Fruit fly (Drosophila melanogaster) ovary, adult (tissue): ENCODE results near the gene CG15172.

ENCODE experiments used
- CG17801 ChIP-seq: fragments of 200-800 bp; optimal IDR thresholded peaks from 2 replicates; lab custom pipeline; 2019; ENCODE audit warnings: missing biosample characterization, mild to moderate bottlenecking, missing genetic modification characterization, moderate library complexity; ENCODE audit not compliant: partially characterized antibody

The CG15172 gene

DNA sequence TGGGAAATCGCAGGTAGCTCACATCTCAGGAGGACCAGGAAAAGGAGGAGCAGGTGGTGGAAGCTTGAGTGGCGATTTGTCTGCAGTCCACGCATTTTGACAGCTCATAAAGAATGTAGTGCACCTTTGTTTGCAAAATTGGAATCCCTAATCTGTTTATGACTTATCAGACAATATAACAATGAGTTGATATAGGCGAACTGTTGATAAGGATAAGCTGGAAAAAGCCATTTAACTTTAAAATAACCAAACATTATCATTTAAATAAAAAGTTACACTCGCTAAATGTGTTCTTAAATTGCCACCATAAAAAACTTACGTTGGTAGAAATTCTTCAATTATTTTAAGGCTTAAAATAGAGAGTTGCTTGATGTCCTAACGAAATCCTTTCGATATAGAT lies 32.1 kb upstream of the CG15172 start, which contains the start of gene CG15170:
Gene CG15170, minus strand, starts transcription at position 101 of the 400 bp plus-strand sequence.
- no peak for TF ChIP-seq CG17801 (GFP tag; lab: Kevin White, UChicago)

DNA sequence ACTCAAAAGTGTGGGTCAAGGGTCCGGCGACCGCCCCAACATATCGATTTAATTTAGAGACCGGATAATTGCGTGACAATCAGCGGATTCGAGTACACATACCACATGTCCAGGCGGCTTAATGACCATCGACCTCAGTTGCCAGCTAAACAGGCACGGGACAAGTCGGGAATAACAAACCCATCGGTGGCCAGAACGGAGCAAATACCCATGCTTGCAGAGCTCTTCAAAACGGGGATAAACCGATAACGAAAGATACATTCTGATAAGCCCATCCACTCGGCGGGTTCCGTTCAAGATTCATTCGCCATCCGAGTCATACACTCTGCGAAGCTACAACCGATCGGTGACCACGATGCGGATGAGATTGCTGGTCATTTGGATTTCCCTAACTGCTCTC lies 31.5 kb upstream of the CG15172 start, which contains the start of gene CG15169:
Gene CG15169, plus strand, starts transcription at position 301 of the 400 bp plus-strand sequence.
- TF ChIP-seq CG17801 (GFP tag; lab: Kevin White, UChicago): no peak

DNA sequence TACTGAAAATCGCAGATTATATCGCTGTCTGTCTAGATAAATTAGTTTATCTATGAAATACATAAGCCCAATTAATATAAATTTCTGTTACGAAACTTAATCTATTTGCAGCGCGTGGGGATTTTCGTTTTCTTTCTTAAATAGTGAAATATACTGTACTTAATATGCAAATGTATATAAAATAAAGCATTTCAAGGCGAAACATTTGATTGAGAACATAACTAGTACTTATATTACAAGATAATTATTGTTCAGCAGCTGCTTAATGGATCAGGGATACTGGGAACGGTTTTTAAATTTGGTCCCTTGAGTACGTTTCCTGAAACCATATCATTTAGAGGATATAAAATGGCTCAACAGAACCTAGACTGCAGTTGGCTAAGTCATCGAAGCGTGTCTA lies 30.0 kb upstream of the CG15172 start, which contains the start of gene CG46465:
Gene CG46465, plus strand, starts transcription at position 301 of the 400 bp plus-strand sequence.
- no peak for TF ChIP-seq CG17801 (GFP tag; lab: Kevin White, UChicago)

DNA sequence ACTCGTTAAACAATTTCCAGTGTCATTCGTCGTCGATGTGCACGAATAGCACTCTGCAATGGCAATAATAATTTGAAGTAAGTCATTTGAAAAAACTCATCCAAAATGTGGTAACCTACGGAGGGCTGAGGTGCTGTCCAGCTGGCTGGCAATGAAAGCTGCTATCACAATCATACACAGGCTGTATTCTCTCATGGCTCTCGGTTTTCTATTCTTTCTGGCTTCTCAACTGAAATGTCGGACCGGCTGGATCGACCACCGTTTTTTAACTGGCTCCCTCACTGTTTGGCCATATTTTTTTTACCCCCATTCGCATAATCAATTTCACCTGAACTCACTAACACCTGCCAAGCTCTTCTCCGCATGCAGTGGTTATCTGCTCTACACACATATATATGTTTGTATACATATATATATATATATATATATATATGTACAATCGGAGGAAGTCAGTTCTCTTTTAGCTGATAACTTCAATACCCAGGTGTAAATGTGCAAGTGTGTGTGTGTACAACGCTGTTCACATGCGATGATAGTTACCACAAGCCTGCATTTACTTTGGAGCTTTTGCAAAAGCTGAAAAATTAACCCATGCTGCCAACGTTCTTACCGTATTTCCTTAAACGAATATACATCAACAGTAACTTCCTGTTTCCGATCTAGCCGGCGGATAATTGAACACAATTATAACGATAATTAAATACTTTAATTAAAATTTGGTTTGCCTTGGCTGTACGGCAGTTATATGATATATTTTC lies 26.4 kb upstream of the CG15172 start, which contains the start of gene CG10650:
Gene CG10650, minus strand, starts transcription at position 275 of the 758 bp plus-strand sequence.
- no peak for TF ChIP-seq CG17801 (GFP tag; lab: Kevin White, UChicago)

DNA sequence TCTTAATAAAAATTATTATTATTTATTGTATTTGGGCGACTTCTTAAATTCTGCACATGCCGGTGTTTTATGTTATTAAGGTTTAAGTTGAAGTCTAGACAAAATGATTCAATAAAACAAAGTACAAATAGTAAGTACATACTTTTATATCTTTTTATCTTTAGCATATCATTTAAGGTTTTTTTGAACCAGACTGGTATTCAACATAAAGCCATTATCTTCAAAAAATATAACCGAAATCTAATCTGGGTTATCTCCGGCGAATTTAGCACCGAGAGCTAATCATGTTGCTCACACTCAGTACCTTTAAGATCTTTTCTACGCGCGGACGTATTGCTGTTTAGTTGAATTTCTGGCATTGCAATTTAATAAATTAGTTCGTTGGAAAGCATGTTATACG lies 25.1 kb upstream of the CG15172 start, which contains the start of gene CG31792:
Gene CG31792, plus strand, starts transcription at position 301 of the 400 bp plus-strand sequence.
- no peak for TF ChIP-seq CG17801 (GFP tag; lab: Kevin White, UChicago)

DNA sequence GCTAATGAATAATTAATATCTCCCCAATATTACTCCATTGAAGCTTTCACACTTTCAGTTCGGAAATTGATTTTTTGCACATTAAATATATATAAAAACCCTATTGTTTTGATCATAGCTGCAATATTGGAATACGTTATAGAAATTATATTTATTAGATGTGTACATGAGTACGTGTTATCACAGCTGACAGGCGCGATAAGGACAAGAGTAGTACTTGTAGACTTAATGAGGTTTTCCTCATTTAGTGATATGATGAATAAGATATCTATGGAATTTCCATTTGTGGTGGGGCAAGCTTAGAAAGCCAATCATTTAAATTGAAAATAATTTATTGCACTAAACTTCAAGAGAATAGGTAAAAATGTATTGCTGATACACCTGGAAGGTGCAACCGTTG lies 19.7 kb upstream of the CG15172 start:
- no peak for TF ChIP-seq CG17801 (GFP tag; lab: Kevin White, UChicago)

DNA sequence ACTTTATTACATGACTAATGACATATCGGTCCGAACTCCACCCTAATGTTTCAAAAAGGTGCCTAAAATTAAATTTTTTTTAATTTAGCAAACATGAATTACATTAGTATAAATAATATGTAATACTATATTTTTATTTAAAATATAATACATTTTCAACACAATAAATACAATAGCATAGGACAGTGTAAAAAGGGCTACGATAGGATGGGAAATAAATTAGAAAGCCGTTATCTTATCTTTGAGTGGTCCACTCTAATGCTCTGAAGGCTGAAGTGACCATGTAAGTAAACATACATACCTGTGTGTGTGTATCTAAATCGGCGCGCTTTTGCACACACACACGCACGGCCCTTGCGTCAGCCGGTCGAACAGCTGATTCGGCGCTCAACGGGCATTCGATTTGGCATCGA lies 19.3 kb upstream of the CG15172 start, which contains the start of gene CG31793:
Gene CG31793, plus strand, starts transcription at position 409 of the 413 bp plus-strand sequence.
- TF ChIP-seq CG17801 (GFP tag; lab: Kevin White, UChicago): peak; percentile 73

DNA sequence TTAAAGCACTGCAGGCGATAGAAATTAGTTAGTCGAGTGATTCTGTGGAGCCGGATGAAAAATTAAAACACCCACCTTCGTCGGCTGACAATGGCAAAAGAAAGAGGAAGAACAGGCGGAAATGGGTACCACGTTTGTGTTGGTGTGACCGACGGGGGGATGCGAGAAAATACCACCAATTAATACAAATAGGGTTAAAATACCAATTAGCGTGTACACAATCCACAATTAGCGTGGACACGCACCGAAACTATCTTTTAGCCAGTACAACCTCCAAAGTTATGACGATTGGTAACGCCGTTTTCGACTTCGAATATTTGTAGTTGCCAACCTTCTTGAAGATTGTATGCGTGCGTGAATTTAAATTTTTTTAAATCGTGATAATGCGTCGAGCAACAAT lies 13.1 kb upstream of the CG15172 start, which contains the start of gene RpL30:
Gene RpL30, minus strand, starts transcription at position 177 of the 400 bp plus-strand sequence.
- peak; percentile 85 for TF ChIP-seq CG17801 (GFP tag; lab: Kevin White, UChicago)

DNA sequence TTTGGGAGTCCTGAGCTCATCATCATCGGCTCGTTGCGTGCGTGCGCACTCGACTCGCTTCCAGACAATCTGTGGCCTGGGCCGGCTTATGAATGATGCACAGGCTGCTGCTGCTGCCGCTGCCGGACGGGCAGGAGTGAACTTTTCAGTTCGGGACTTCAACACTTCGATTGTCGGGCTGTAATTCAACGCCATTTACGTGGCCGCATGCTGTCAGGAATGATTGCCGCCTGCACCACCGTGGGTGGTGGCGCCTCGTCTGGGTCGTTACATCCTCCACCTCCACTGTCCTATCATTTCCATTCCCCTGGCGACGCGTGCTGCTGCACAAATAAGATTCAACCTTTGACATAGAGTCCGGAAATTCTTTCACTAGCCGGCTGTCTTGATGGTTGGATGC lies 12.2 kb upstream of the CG15172 start:
- TF ChIP-seq CG17801 (GFP tag; lab: Kevin White, UChicago): no peak

DNA sequence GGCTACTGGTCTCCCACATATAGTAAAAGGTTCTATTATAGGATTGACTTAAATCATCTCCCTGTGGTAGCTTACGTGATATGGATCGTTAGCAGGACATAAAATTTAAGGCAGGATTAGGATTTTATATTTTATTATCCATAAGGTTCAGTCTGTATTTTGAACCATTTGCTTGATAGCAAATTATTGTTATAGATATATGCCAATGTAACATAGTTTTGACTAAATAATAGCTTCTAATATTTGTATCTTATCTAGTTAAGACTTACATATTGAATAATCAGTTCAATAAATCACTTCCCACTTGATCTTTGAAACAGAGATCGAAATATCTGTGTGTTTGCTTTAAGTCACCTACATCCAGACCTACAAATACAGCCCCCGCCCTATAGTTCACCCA lies 11.7 kb upstream of the CG15172 start, which contains the start of gene robl37BC:
Gene robl37BC, plus strand, starts transcription at position 301 of the 400 bp plus-strand sequence.
- TF ChIP-seq CG17801 (GFP tag; lab: Kevin White, UChicago): no peak

DNA sequence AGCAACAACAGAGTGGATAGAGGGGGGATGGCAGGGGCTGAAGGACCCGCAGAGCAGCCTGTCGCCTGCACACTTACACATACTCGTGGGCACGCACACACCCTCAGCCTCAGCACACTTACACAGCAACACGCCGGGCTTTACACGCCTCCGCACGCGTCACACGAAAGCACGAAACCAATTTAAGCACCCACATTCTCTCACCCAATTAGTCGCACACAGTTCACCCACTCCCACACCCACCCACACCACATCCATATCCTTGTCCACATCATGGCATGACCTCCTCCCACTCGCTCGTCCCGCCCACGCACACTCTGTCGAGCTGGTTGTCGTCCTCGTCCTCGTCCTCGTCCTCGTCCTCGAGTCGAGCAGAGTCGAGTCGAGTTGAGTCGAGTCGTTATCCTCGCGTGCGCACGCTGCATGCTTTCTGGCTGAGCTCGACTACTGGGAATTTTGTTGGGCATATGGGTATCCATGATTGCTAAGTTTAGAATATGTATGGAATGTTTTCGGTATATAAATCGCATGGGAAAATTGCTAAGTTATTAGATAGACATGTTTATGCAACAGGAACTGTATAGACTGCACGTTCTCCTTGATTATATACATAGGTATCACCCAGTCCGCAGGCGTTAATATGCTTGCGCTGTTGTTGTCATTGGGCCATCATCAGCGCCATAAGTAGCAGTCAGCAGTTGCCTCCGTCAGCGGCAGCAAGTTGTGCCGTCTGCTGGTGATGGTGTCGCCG lies 10.1 kb upstream of the CG15172 start:
- TF ChIP-seq CG17801 (GFP tag; lab: Kevin White, UChicago): no peak

DNA sequence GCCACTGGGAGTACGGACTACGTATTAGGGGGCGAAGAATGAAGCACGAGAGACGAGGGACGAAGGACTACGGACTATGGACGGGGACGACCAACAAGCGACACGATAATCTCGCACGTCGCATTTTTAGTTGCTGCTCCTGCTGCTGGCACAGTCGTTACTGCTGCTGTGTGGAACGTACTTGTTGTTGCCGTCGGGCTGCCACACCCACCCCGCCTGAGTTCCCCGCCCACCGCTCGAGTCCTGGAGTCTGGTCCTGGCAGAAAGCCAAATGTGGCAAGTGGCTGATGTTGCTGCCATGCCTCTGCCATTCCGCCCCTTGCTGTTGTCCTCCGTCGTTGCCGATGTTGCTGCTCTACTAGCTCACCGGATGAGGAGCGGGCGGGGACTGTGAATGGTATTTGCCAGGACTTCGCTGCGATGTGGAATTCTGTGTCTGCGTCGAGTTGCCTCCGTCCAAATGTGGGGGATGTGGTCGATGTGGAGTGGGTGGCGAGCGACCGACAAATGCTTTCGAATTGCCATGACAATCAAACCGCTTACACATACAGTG lies 9.4 kb upstream of the CG15172 start:
- no peak for TF ChIP-seq CG17801 (GFP tag; lab: Kevin White, UChicago)

DNA sequence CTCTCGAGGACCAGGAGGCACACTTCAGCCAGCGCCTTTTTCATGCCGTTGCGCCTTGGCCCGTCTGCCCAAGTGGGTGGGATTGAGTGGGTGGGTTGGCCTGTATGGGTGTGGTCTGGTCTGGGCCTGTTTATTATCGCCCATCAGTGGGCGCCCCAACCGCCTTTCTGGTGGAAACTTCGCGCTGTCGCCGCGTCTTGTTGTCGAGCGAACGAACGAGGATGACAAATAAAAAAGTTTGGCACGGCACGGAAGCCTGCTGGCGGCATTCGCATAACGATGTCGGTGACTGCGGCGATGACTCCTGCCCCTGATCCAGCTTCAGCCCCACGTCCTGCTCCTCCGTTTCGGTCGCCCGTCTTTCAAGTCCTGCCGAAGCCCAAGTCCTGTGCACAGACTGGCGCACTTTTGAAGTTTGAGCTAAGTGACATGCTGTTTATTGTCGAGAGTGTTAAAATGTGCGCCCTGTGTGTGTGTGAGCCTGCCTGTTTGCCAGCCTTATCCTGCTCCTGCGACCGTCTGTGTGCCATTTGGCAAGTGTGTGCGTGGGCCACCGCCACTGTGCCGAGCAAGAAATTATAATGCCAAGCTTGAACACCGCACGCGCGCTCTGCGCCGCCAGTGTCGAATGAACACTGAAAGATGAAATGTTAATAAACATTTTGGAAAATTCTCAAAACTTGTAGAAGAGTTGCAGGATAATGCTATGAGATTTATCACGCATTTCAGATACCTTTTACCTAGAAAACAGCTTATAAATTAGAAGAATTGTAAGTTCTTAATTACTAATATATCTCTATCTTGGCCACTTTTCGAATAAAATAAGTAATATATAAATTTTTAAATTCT lies 8.0 kb upstream of the CG15172 start:
- TF ChIP-seq CG17801 (GFP tag; lab: Kevin White, UChicago): no peak

DNA sequence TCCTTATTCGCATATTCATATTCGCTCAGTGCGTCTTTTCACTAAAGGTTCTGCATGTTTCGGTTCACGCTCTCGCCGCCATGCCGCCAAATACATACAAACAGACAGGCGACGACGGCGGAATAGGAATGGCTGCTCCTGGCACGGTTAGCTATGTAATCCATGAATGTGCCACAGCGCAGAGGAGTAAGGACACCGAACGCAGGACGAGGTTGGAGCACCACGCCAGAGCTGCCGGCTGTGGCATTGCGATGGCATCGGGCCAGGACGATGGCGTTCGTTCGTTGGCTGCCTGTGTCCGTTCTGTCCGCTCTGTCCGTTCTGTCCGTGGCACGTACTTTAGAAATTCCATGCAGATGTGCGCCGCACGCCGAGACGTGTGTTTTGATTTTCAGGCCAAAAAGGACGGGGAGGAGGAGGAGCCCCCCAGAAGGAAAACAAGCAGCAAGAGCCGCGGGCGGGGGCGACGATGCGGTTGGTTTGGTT lies 7.3 kb upstream of the CG15172 start:
- no peak for TF ChIP-seq CG17801 (GFP tag; lab: Kevin White, UChicago)
